Worm (Caenorhabditis elegans) whole organism, late embryonic: ENCODE measurements around the gene K09C6.9.

Experiments
- T23F11.4 ChIP-seq: fragments of 200-800 bp; sonication (Bioruptor generic); optimal IDR thresholded peaks from 2 replicates; lab custom pipeline; 2018; ENCODE audit warnings: mild to moderate bottlenecking, missing genetic modification characterization, missing compliant biosample characterization
- ceh-14 ChIP-seq: sonication (generic microtip); optimal IDR thresholded peaks from 2 replicates; lab custom pipeline; 2016; ENCODE audit warnings: missing genotype, missing genetic modification characterization, missing compliant biosample characterization
- ceh-19 ChIP-seq: fragments of 200-800 bp; sonication (Bioruptor generic); optimal IDR thresholded peaks from 2 replicates; lab custom pipeline; 2018; ENCODE audit warnings: mild to moderate bottlenecking, missing genetic modification characterization, missing compliant biosample characterization
- ceh-2 ChIP-seq: sonication (generic microtip); optimal IDR thresholded peaks from 2 replicates; lab custom pipeline; 2016; ENCODE audit warnings: missing genotype, missing genetic modification characterization, missing compliant biosample characterization
- ceh-24 ChIP-seq: sonication (generic microtip); optimal IDR thresholded peaks from 2 replicates; lab custom pipeline; 2016; ENCODE audit warnings: mild to moderate bottlenecking, missing genetic modification characterization, missing compliant biosample characterization
- ceh-34 ChIP-seq: sonication (generic microtip); optimal IDR thresholded peaks from 2 replicates; lab custom pipeline; 2016; ENCODE audit warnings: mild to moderate bottlenecking, missing genetic modification characterization, missing compliant biosample characterization
- ceh-48 ChIP-seq: sonication (generic microtip); optimal IDR thresholded peaks from 2 replicates; lab custom pipeline; 2016; ENCODE audit warnings: missing genetic modification characterization, inconsistent platforms, missing compliant biosample characterization
- ceh-6 ChIP-seq: fragments of 200-800 bp; sonication (Bioruptor generic); optimal IDR thresholded peaks from 2 replicates; lab custom pipeline; 2018; ENCODE audit warnings: mild to moderate bottlenecking, missing genetic modification characterization, missing compliant biosample characterization
- ceh-9 ChIP-seq: sonication (generic microtip); optimal IDR thresholded peaks from 2 replicates; lab custom pipeline; 2016; ENCODE audit warnings: mild to moderate bottlenecking, missing genetic modification characterization, inconsistent platforms, missing compliant biosample characterization
- dmd-4 ChIP-seq: sonication (generic microtip); optimal IDR thresholded peaks from 2 replicates; lab custom pipeline; 2016; ENCODE audit warnings: borderline replicate concordance, missing genetic modification characterization, missing compliant biosample characterization
- dve-1 ChIP-seq: sonication (generic microtip); optimal IDR thresholded peaks from 2 replicates; lab custom pipeline; 2017; ENCODE audit warnings: antibody characterized with exemption, mild to moderate bottlenecking, missing genetic modification characterization, missing compliant biosample characterization
- elt-2 ChIP-seq: sonication (generic microtip); optimal IDR thresholded peaks from 2 replicates; lab custom pipeline; 2016; ENCODE audit warnings: missing genetic modification reagents, missing genetic modification characterization, missing compliant biosample characterization
- elt-4 ChIP-seq: sonication (generic microtip); optimal IDR thresholded peaks from 2 replicates; lab custom pipeline; 2016; ENCODE audit warnings: missing genetic modification characterization, missing compliant biosample characterization
- eyg-1 ChIP-seq: sonication (generic microtip); optimal IDR thresholded peaks from 2 replicates; lab custom pipeline; 2016; ENCODE audit warnings: missing genotype, missing genetic modification characterization, missing compliant biosample characterization
- fkh-6 ChIP-seq: sonication (generic microtip); optimal IDR thresholded peaks from 2 replicates; lab custom pipeline; 2016; ENCODE audit warnings: missing genetic modification characterization, missing compliant biosample characterization
- gmeb-2 ChIP-seq: sonication (generic microtip); optimal IDR thresholded peaks from 2 replicates; lab custom pipeline; 2016; ENCODE audit warnings: missing genetic modification characterization, inconsistent platforms, missing compliant biosample characterization
- hlh-15 ChIP-seq: sonication (generic microtip); optimal IDR thresholded peaks from 2 replicates; lab custom pipeline; 2016; ENCODE audit warnings: missing genetic modification characterization, missing compliant biosample characterization
- hlh-30 ChIP-seq: sonication (generic microtip); optimal IDR thresholded peaks from 2 replicates; lab custom pipeline; 2017; ENCODE audit warnings: antibody characterized with exemption, missing genetic modification characterization, missing compliant biosample characterization; ENCODE audit not compliant: insufficient read depth
- hlh-6 ChIP-seq: sonication (generic microtip); optimal IDR thresholded peaks from 2 replicates; lab custom pipeline; 2016; ENCODE audit warnings: missing genotype, missing genetic modification characterization, missing compliant biosample characterization
- hlh-8 ChIP-seq: sonication (generic microtip); optimal IDR thresholded peaks from 2 replicates; lab custom pipeline; 2016; ENCODE audit warnings: missing genotype, missing genetic modification characterization, missing compliant biosample characterization
- lim-6 ChIP-seq: sonication (generic microtip); optimal IDR thresholded peaks from 2 replicates; lab custom pipeline; 2016; ENCODE audit warnings: missing genetic modification characterization, missing compliant biosample characterization
- lin-11 ChIP-seq: fragments of 200-800 bp; sonication (Bioruptor generic); optimal IDR thresholded peaks from 2 replicates; lab custom pipeline; 2018; ENCODE audit warnings: mild to moderate bottlenecking, missing genetic modification characterization, missing compliant biosample characterization
- madf-2 ChIP-seq: sonication (generic microtip); optimal IDR thresholded peaks from 2 replicates; lab custom pipeline; 2017; ENCODE audit warnings: missing genetic modification characterization, missing compliant biosample characterization
- nhr-11 ChIP-seq: fragments of 150-350 bp; optimal IDR thresholded peaks from 2 replicates; lab custom pipeline; 2014; ENCODE audit warnings: missing biosample characterization, missing genetic modification characterization
- odd-2 ChIP-seq: sonication (generic microtip); optimal IDR thresholded peaks from 2 replicates; lab custom pipeline; 2017; ENCODE audit warnings: antibody characterized with exemption, mild to moderate bottlenecking, missing genetic modification characterization, missing compliant biosample characterization
- pag-3 ChIP-seq: sonication (generic microtip); optimal IDR thresholded peaks from 2 replicates; lab custom pipeline; 2016; ENCODE audit warnings: missing compliant biosample characterization, missing genetic modification characterization, borderline replicate concordance
- pat-9 ChIP-seq: fragments of 200-800 bp; sonication (Bioruptor generic); optimal IDR thresholded peaks from 2 replicates; lab custom pipeline; 2018; ENCODE audit warnings: mild to moderate bottlenecking, missing genetic modification characterization, moderate library complexity, missing compliant biosample characterization
- pha-2 ChIP-seq: sonication (generic microtip); optimal IDR thresholded peaks from 2 replicates; lab custom pipeline; 2017; ENCODE audit warnings: mild to moderate bottlenecking, missing genetic modification characterization, missing compliant biosample characterization
- pqm-1 ChIP-seq: sonication (generic microtip); optimal IDR thresholded peaks from 2 replicates; lab custom pipeline; 2016; ENCODE audit warnings: missing genetic modification characterization, missing compliant biosample characterization
- pros-1 ChIP-seq: fragments of 150-350 bp; optimal IDR thresholded peaks from 2 replicates; lab custom pipeline; 2014; ENCODE audit warnings: missing biosample characterization, missing genetic modification reagents, missing genetic modification characterization
- rnt-1 ChIP-seq: sonication (generic microtip); optimal IDR thresholded peaks from 2 replicates; lab custom pipeline; 2016; ENCODE audit warnings: missing genetic modification characterization, missing compliant biosample characterization
- sdc-2 ChIP-seq: sonication (generic microtip); optimal IDR thresholded peaks from 2 replicates; lab custom pipeline; 2016; ENCODE audit warnings: missing genotype, missing genetic modification characterization, missing compliant biosample characterization
- tbx-2 ChIP-seq: sonication (generic microtip); optimal IDR thresholded peaks from 2 replicates; lab custom pipeline; 2016; ENCODE audit warnings: missing genetic modification characterization, missing compliant biosample characterization
- tbx-7 ChIP-seq: sonication (generic microtip); optimal IDR thresholded peaks from 2 replicates; lab custom pipeline; 2016; ENCODE audit warnings: missing genotype, missing genetic modification characterization, missing compliant biosample characterization
- ttx-3 ChIP-seq: sonication (generic microtip); optimal IDR thresholded peaks from 2 replicates; lab custom pipeline; 2016; ENCODE audit warnings: missing genetic modification reagents, missing genetic modification characterization, missing compliant biosample characterization
- unc-42 ChIP-seq: sonication (generic microtip); optimal IDR thresholded peaks from 2 replicates; lab custom pipeline; 2016; ENCODE audit warnings: missing genotype, missing genetic modification characterization, missing compliant biosample characterization
- unc-55 ChIP-seq: sonication (generic microtip); optimal IDR thresholded peaks from 2 replicates; lab custom pipeline; 2017; ENCODE audit warnings: missing biosample characterization, missing genetic modification reagents, missing genetic modification characterization
- unc-86 ChIP-seq: sonication (generic microtip); optimal IDR thresholded peaks from 2 replicates; lab custom pipeline; 2016; ENCODE audit warnings: missing genetic modification characterization, missing compliant biosample characterization
- ztf-16 ChIP-seq: sonication (generic microtip); optimal IDR thresholded peaks from 2 replicates; lab custom pipeline; 2017; ENCODE audit warnings: missing genetic modification characterization, missing compliant biosample characterization

Gene K09C6.9

ce11 chrV:817182-817581 lies 37.7 kb downstream of the K09C6.9 start, which contains the start of gene R13D11.1:
Gene R13D11.1 (plus strand): TSS chrV:817482.
- TF ChIP-seq ceh-48 (tag; lab: Kevin White, UChicago) (no peak), dve-1 (tag; lab: Kevin White, UChicago) (no peak), elt-4 (tag; lab: Kevin White, UChicago) (no peak), hlh-6 (tag; lab: Kevin White, UChicago) (no peak), nhr-11 (no peak), T23F11.4 (no peak), lim-6 (tag; lab: Kevin White, UChicago) (no peak), pha-2 (no peak), madf-2 (tag; lab: Kevin White, UChicago) (no peak), lin-11 (tag; lab: Kevin White, UChicago) (no peak), hlh-30 (tag; lab: Kevin White, UChicago) (no peak), odd-2 (tag; lab: Kevin White, UChicago) (no peak)

ce11 chrV:814716-815115 lies 40.1 kb downstream of the K09C6.9 start, which contains the start of gene R13D11.3:
Gene R13D11.3 (plus strand): TSS chrV:815016.
- TF ChIP-seq pqm-1 (tag; lab: Kevin White, UChicago), result no peak
- no peak for TF ChIP-seq elt-2 (tag; lab: Kevin White, UChicago)
- TF ChIP-seq dve-1 (tag; lab: Kevin White, UChicago), result no peak
- no peak for TF ChIP-seq lin-11 (tag; lab: Kevin White, UChicago)
- no peak for TF ChIP-seq pat-9 (tag; lab: Kevin White, UChicago)
- no peak for TF ChIP-seq ceh-48 (tag; lab: Kevin White, UChicago)
- TF ChIP-seq ceh-14 (tag; lab: Kevin White, UChicago), result no peak
- no peak for TF ChIP-seq hlh-8 (tag; lab: Kevin White, UChicago)
- TF ChIP-seq ceh-2, result no peak
- TF ChIP-seq unc-55, result no peak
- TF ChIP-seq tbx-7 (tag; lab: Kevin White, UChicago), result no peak
- no peak for TF ChIP-seq pros-1 (tag; lab: Kevin White, UChicago)
- no peak for TF ChIP-seq ceh-24 (tag; lab: Kevin White, UChicago)
- TF ChIP-seq ttx-3 (tag; lab: Kevin White, UChicago), result no peak
- TF ChIP-seq rnt-1 (tag; lab: Kevin White, UChicago), result no peak
- TF ChIP-seq pha-2, result no peak
- TF ChIP-seq ceh-34 (tag; lab: Kevin White, UChicago), result no peak
- TF ChIP-seq hlh-15, result no peak
- TF ChIP-seq hlh-6 (tag; lab: Kevin White, UChicago), result no peak

- TF ChIP-seq lim-6 (tag; lab: Kevin White, UChicago), result no peak
- no peak for TF ChIP-seq unc-42 (tag; lab: Kevin White, UChicago)
- TF ChIP-seq unc-55, result no peak
- no peak for TF ChIP-seq T23F11.4
- TF ChIP-seq elt-2 (tag; lab: Kevin White, UChicago), result no peak
- no peak for TF ChIP-seq ztf-16 (tag; lab: Kevin White, UChicago)
- TF ChIP-seq elt-4 (tag; lab: Kevin White, UChicago), result no peak
- TF ChIP-seq rnt-1 (tag; lab: Kevin White, UChicago), result no peak
- TF ChIP-seq dmd-4 (tag; lab: Kevin White, UChicago), result no peak
Observed at ce11 chrV:813101-813500, 41.8 kb downstream of the K09C6.9 start, which contains the start of gene R13D11.10. Gene R13D11.10 (minus strand): TSS chrV:813201.

ce11 chrV:810281-810862 lies 44.5 kb downstream of the K09C6.9 start, which contains the start of gene R13D11.4:
Gene R13D11.4 (plus strand): TSS chrV:810812.
- TF ChIP-seq ceh-9 (tag; lab: Kevin White, UChicago) (no peak), unc-42 (tag; lab: Kevin White, UChicago) (peak; percentile 74), pag-3 (tag; lab: Kevin White, UChicago) (no peak)

ce11 chrV:808260-808659 lies 46.6 kb downstream of the K09C6.9 start:
- TF ChIP-seq dmd-4 (tag; lab: Kevin White, UChicago) (no peak), ceh-6 (GFP tag; lab: Kevin White, UChicago) (no peak), eyg-1 (no peak), rnt-1 (tag; lab: Kevin White, UChicago) (no peak), ceh-48 (tag; lab: Kevin White, UChicago) (no peak), unc-86 (tag; lab: Kevin White, UChicago) (no peak), sdc-2 (tag; lab: Kevin White, UChicago) (no peak), ceh-19 (no peak), fkh-6 (tag; lab: Kevin White, UChicago) (no peak), pag-3 (tag; lab: Kevin White, UChicago) (no peak), gmeb-2 (no peak), ceh-24 (tag; lab: Kevin White, UChicago) (no peak), tbx-2 (tag; lab: Kevin White, UChicago) (no peak)
